Fruit fly (Drosophila melanogaster) whole organism, embryonic: ENCODE measurements around the gene GstZ1.
A peak's percentile ranks its signal among the peaks of the same experiment; 100 is the strongest.

Source experiments
- Adf1 ChIP-seq: fragments of 200-800 bp; sonication (Bioruptor generic); IDR thresholded peaks from 2 replicates; pipeline ENCODE4 v1.3.6; 2022; ENCODE audit warnings: missing biosample characterization, missing genetic modification characterization
- Atf6 ChIP-seq: fragments of 200-800 bp; sonication (Bioruptor generic); IDR thresholded peaks from 2 replicates; pipeline ENCODE4 v1.3.6; 2022; ENCODE audit warnings: missing biosample characterization, missing genetic modification characterization
- BEAF-32 ChIP-seq: fragments of 200-800 bp; sonication (Bioruptor generic); optimal IDR thresholded peaks from 3 replicates; lab custom pipeline; 2017; ENCODE audit warnings: missing biosample characterization, missing genetic modification characterization, mild to moderate bottlenecking, moderate library complexity, missing genetic modification reagents
- BtbVII ChIP-seq: fragments of 200-800 bp; sonication (Bioruptor generic); optimal IDR thresholded peaks from 3 replicates; lab custom pipeline; 2017; ENCODE audit warnings: missing biosample characterization, mild to moderate bottlenecking, missing genetic modification characterization
- CG10267 ChIP-seq: fragments of 200-800 bp; sonication (Bioruptor generic); optimal IDR thresholded peaks from 2 replicates; lab custom pipeline; 2018; ENCODE audit warnings: missing biosample characterization, mild to moderate bottlenecking, missing genetic modification characterization, moderate library complexity
- CG10274 ChIP-seq: fragments of 200-800 bp; sonication (Bioruptor generic); optimal IDR thresholded peaks from 3 replicates; lab custom pipeline; 2017; ENCODE audit warnings: missing biosample characterization, mild to moderate bottlenecking, missing genetic modification characterization
- CG13894 ChIP-seq: fragments of 200-800 bp; sonication (Bioruptor generic); optimal IDR thresholded peaks from 3 replicates; lab custom pipeline; 2018; ENCODE audit warnings: missing biosample characterization, mild to moderate bottlenecking, missing genetic modification characterization, moderate library complexity
- CG14860 ChIP-seq: fragments of 200-800 bp; sonication (Bioruptor generic); IDR thresholded peaks from 3 replicates; pipeline ENCODE4 v1.3.6; 2022; ENCODE audit warnings: missing biosample characterization, missing genetic modification characterization; ENCODE audit not compliant: partially characterized antibody
- CG15479 ChIP-seq: fragments of 200-800 bp; sonication (Bioruptor generic); optimal IDR thresholded peaks from 3 replicates; lab custom pipeline; 2019; ENCODE audit warnings: missing biosample characterization, mild to moderate bottlenecking, missing genetic modification characterization, moderate library complexity
- CG2678 ChIP-seq: fragments of 200-800 bp; sonication (Bioruptor generic); optimal IDR thresholded peaks from 3 replicates; lab custom pipeline; 2019; ENCODE audit warnings: missing biosample characterization, mild to moderate bottlenecking, missing genetic modification characterization, moderate library complexity
- CG2712 ChIP-seq: fragments of 200-800 bp; optimal IDR thresholded peaks from 3 replicates; lab custom pipeline; 2019; ENCODE audit warnings: missing biosample characterization, mild to moderate bottlenecking, missing genetic modification characterization, moderate library complexity
- CG3726 ChIP-seq: fragments of 200-800 bp; sonication (Bioruptor generic); IDR thresholded peaks from 3 replicates; pipeline ENCODE4, ENCODE4 v1.3.6; 2022; ENCODE audit warnings: missing biosample characterization, missing genetic modification characterization
- CG4404 ChIP-seq: fragments of 200-800 bp; sonication (Bioruptor generic); IDR thresholded peaks from 2 replicates; pipeline ENCODE4 v1.3.6; 2022; ENCODE audit warnings: missing biosample characterization, missing genetic modification characterization
- CG4617 ChIP-seq: fragments of 200-800 bp; sonication (Bioruptor generic); optimal IDR thresholded peaks from 3 replicates; lab custom pipeline; 2016; ENCODE audit warnings: missing biosample characterization, missing genetic modification characterization, borderline replicate concordance
- CG4820 ChIP-seq: fragments of 200-800 bp; sonication (Bioruptor generic); optimal IDR thresholded peaks from 3 replicates; lab custom pipeline; 2016; ENCODE audit warnings: missing biosample characterization, missing genetic modification characterization
- CG5953 ChIP-seq: fragments of 200-800 bp; sonication (Bioruptor generic); IDR thresholded peaks from 2 replicates; pipeline ENCODE4 v1.3.6; 2022; ENCODE audit warnings: missing biosample characterization, missing genetic modification characterization
- CG6689 ChIP-seq: fragments of 200-800 bp; sonication (Bioruptor generic); IDR thresholded peaks from 2 replicates; pipeline ENCODE4 v1.3.6; 2022; ENCODE audit warnings: missing biosample characterization, missing genetic modification characterization
- CG7928 ChIP-seq: fragments of 200-800 bp; sonication (Bioruptor generic); optimal IDR thresholded peaks from 2 replicates; lab custom pipeline; 2017; ENCODE audit warnings: missing biosample characterization, mild to moderate bottlenecking, missing genetic modification characterization
- CG8281 ChIP-seq: fragments of 200-800 bp; sonication (Bioruptor generic); optimal IDR thresholded peaks from 2 replicates; lab custom pipeline; 2018; ENCODE audit warnings: missing biosample characterization, mild to moderate bottlenecking, missing genetic modification characterization, moderate library complexity
- CG8478 ChIP-seq: fragments of >200 bp; optimal IDR thresholded peaks from 2 replicates; lab custom pipeline; 2018
- Doc2 ChIP-seq: fragments of 200-800 bp; sonication (Bioruptor generic); IDR thresholded peaks from 2 replicates; pipeline ENCODE4 v1.3.6; 2022; ENCODE audit warnings: missing biosample characterization, missing genetic modification characterization
- Hmx ChIP-seq: fragments of 200-800 bp; sonication (Bioruptor generic); optimal IDR thresholded peaks from 2 replicates; lab custom pipeline; 2016; ENCODE audit warnings: missing biosample characterization, missing genetic modification characterization
- Hr78 ChIP-seq, 2 experiments: fragments of 200-800 bp in 1 of 2; fragments of >200 bp in 1 of 2; sonication (Bioruptor generic) in 1 of 2; optimal IDR thresholded peaks; 2 replicates each; lab custom pipeline; 2017 to 2019; ENCODE audit warnings: missing biosample characterization in 2 of 2, missing genetic modification characterization in 2 of 2, mild to moderate bottlenecking in 1 of 2, moderate library complexity in 1 of 2
- Hsf ChIP-seq: fragments of 200-800 bp; sonication (Bioruptor generic); optimal IDR thresholded peaks from 3 replicates; lab custom pipeline; 2016; ENCODE audit warnings: missing biosample characterization, missing genetic modification characterization
- MBD-R2 ChIP-seq: fragments of 200-800 bp; sonication (Bioruptor generic); IDR thresholded peaks from 2 replicates; pipeline ENCODE4 v1.3.6; 2022; ENCODE audit warnings: missing biosample characterization, missing genetic modification characterization
- Med ChIP-seq: fragments of 200-800 bp; sonication (Bioruptor generic); peaks from one replicate; lab custom pipeline; 2016; ENCODE audit warnings: missing biosample characterization, missing genetic modification characterization, mild to moderate bottlenecking, inconsistent platforms, moderate library complexity
- Pdp1 ChIP-seq, 2 experiments: fragments of 200-800 bp; sonication (Bioruptor generic); optimal IDR thresholded peaks; 3 replicates each; lab custom pipeline; 2016; ENCODE audit warnings: missing biosample characterization in 2 of 2, missing genetic modification characterization in 2 of 2, mild to moderate bottlenecking in 1 of 2, moderate library complexity in 1 of 2
- Usf ChIP-seq: fragments of 200-800 bp; sonication (Bioruptor generic); optimal IDR thresholded peaks from 2 replicates; lab custom pipeline; 2017; ENCODE audit warnings: missing genotype, missing biosample characterization, missing genetic modification characterization
- caup ChIP-seq: fragments of 200-800 bp; sonication (Bioruptor generic); optimal IDR thresholded peaks from 3 replicates; lab custom pipeline; 2017; ENCODE audit warnings: missing biosample characterization, mild to moderate bottlenecking, missing genetic modification characterization, moderate library complexity; ENCODE audit not compliant: severe bottlenecking
- cg ChIP-seq: fragments of 200-800 bp; sonication (Bioruptor generic); optimal IDR thresholded peaks from 3 replicates; lab custom pipeline; 2019; ENCODE audit warnings: missing biosample characterization, mild to moderate bottlenecking, missing genetic modification characterization, moderate library complexity
- ci ChIP-seq: fragments of 200-800 bp; sonication (Bioruptor generic); IDR thresholded peaks from 3 replicates; pipeline ENCODE4 v1.3.6; 2022; ENCODE audit warnings: missing biosample characterization, missing genetic modification characterization
- dmrt99B ChIP-seq: fragments of 200-800 bp; sonication (Bioruptor generic); optimal IDR thresholded peaks from 2 replicates; lab custom pipeline; 2018; ENCODE audit warnings: missing biosample characterization, mild to moderate bottlenecking, missing genetic modification characterization, moderate library complexity
- eve ChIP-seq, 2 experiments: fragments of >200 bp; optimal IDR thresholded peaks; 2 replicates each; lab custom pipeline; 2017; ENCODE audit warnings: missing biosample characterization in 2 of 2, missing genetic modification characterization in 2 of 2
- ewg ChIP-seq: fragments of 200-800 bp; sonication (Bioruptor generic); optimal IDR thresholded peaks from 3 replicates; lab custom pipeline; 2017; ENCODE audit warnings: mild to moderate bottlenecking, missing biosample characterization, missing genetic modification reagents, missing genetic modification characterization
- gsb ChIP-seq: fragments of 200-800 bp; sonication (Bioruptor generic); IDR thresholded peaks from 2 replicates; pipeline ENCODE4 v1.3.6; 2022; ENCODE audit warnings: missing biosample characterization, missing genetic modification characterization
- knrl ChIP-seq: fragments of 200-800 bp; sonication (Bioruptor generic); IDR thresholded peaks from 3 replicates; pipeline ENCODE4 v1.3.6; 2022; ENCODE audit warnings: missing biosample characterization, missing genetic modification characterization; ENCODE audit not compliant: partially characterized antibody
- lab ChIP-seq: fragments of 200-800 bp; sonication (Bioruptor generic); optimal IDR thresholded peaks from 3 replicates; lab custom pipeline; 2017; ENCODE audit warnings: missing biosample characterization, missing genetic modification characterization, mild to moderate bottlenecking, moderate library complexity, missing genetic modification reagents
- lola ChIP-seq, 3 experiments: fragments of >200 bp in 2 of 3; fragments of 200-800 bp in 1 of 3; sonication (Bioruptor generic) in 1 of 3; optimal IDR thresholded peaks; 2 replicates each; lab custom pipeline; 2017 to 2019; ENCODE audit warnings: missing biosample characterization in 3 of 3, missing genetic modification characterization in 3 of 3, mild to moderate bottlenecking in 1 of 3, moderate library complexity in 1 of 3
- luna ChIP-seq: fragments of 200-800 bp; sonication (Bioruptor generic); optimal IDR thresholded peaks from 2 replicates; lab custom pipeline; 2016; ENCODE audit warnings: missing biosample characterization, missing genetic modification characterization
- pfk ChIP-seq: fragments of 200-800 bp; sonication (Bioruptor generic); optimal IDR thresholded peaks from 2 replicates; lab custom pipeline; 2018; ENCODE audit warnings: missing biosample characterization, mild to moderate bottlenecking, missing genetic modification characterization, moderate library complexity
- psq ChIP-seq: fragments of 200-800 bp; sonication (Bioruptor generic); optimal IDR thresholded peaks from 2 replicates; lab custom pipeline; 2017; ENCODE audit warnings: missing biosample characterization, missing genetic modification characterization
- pzg ChIP-seq: fragments of 200-800 bp; sonication (Bioruptor generic); optimal IDR thresholded peaks from 3 replicates; lab custom pipeline; 2018; ENCODE audit warnings: missing biosample characterization, mild to moderate bottlenecking, missing genetic modification characterization, moderate library complexity
- sens-2 ChIP-seq: fragments of 200-800 bp; sonication (Bioruptor generic); IDR thresholded peaks from 2 replicates; pipeline ENCODE4 v1.3.6; 2022; ENCODE audit warnings: missing biosample characterization, missing genetic modification characterization
- sob ChIP-seq: fragments of 200-800 bp; sonication (Bioruptor generic); IDR thresholded peaks from 2 replicates; pipeline ENCODE4 v1.3.6; 2022; ENCODE audit warnings: missing biosample characterization, missing genetic modification characterization
- tin ChIP-seq: fragments of 200-800 bp; sonication (Bioruptor generic); optimal IDR thresholded peaks from 3 replicates; lab custom pipeline; 2016; ENCODE audit warnings: missing biosample characterization, missing genetic modification characterization
- tll ChIP-seq, 2 experiments: fragments of 200-800 bp in 1 of 2; fragments of >200 bp in 1 of 2; sonication (Bioruptor generic) in 1 of 2; optimal IDR thresholded peaks; 2 replicates each; lab custom pipeline; 2017 to 2019; ENCODE audit warnings: missing biosample characterization in 2 of 2, missing genetic modification characterization in 2 of 2, mild to moderate bottlenecking in 1 of 2, moderate library complexity in 1 of 2
- zen2 ChIP-seq: fragments of 200-800 bp; sonication (Bioruptor generic); IDR thresholded peaks from 3 replicates; pipeline ENCODE4 v1.3.6; 2022; ENCODE audit warnings: missing biosample characterization, missing genetic modification characterization; ENCODE audit not compliant: partially characterized antibody

GstZ1 gene

DNA sequence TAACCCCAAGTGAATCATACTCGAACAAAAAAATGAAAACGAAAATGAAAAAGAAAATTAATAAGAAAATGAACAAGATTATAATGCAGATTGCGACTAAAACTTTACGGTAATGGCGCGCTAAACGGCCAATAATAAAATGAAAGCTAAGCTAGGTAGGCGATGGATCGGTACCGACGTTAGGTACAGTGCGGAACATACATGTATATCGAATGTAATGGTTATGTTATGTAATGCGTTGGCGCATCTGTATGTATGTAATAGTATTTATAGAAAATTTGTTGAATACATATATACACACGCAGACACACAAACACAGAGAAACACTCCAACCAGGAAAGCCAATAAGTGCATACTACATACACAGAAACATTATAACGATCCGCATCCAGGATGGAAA is 1.4 kb downstream of the GstZ1 start (continued):
- TF ChIP-seq Usf (no peak), Hmx (GFP tag; lab: Kevin White, UChicago) (no peak), CG15479 (GFP tag; lab: Kevin White, UChicago) (no peak), lola (GFP tag; optimal IDR thresholded peaks at IDR 0.05; lab: Kevin White, UChicago) (peak in 1 of 3 experiments; percentile 1), CG6689 (GFP tag; lab: Robert Waterston, UW) (no peak), caup (GFP tag; lab: Kevin White, UChicago) (no peak), tll (GFP tag; optimal IDR thresholded peaks at IDR 0.05; lab: Kevin White, UChicago) (no peak), Doc2 (GFP tag; lab: Robert Waterston, UW) (no peak), CG2712 (tag; lab: Kevin White, UChicago) (no peak), Hsf (GFP tag; lab: Kevin White, UChicago) (no peak), pzg (GFP tag; lab: Kevin White, UChicago) (no peak), BtbVII (GFP tag; lab: Kevin White, UChicago) (no peak), CG14860 (GFP tag; lab: Robert Waterston, UW) (no peak), knrl (GFP tag; lab: Robert Waterston, UW) (no peak), eve (GFP tag; optimal IDR thresholded peaks at IDR 0.05; lab: Kevin White, UChicago) (no peak), ewg (GFP tag; lab: Kevin White, UChicago) (no peak), dmrt99B (tag; lab: Kevin White, UChicago) (no peak)

- TF ChIP-seq CG4617 (GFP tag; lab: Kevin White, UChicago) (no peak), CG13894 (peak; percentile 26), CG8478 (no peak), BEAF-32 (GFP tag; lab: Kevin White, UChicago) (no peak), sob (GFP tag; lab: Robert Waterston, UW) (peak; percentile 12; the same call in 1 of the 2 replicates), Hr78 (GFP tag; optimal IDR thresholded peaks at IDR 0.05; lab: Kevin White, UChicago) (no peak), luna (GFP tag; lab: Kevin White, UChicago) (peak; percentile 7), eve (GFP tag; optimal IDR thresholded peaks at IDR 0.05; lab: Kevin White, UChicago) (peak in 1 of 2 experiments; percentile 49), gsb (GFP tag; lab: Robert Waterston, UW) (no peak), ci (GFP tag; lab: Robert Waterston, UW) (peak; percentile 37; the same call in 1 of the 3 replicates), Pdp1 (GFP tag; optimal IDR thresholded peaks at IDR 0.05; lab: Kevin White, UChicago) (peak in 1 of 2 experiments; percentile 13), lab (GFP tag; lab: Kevin White, UChicago) (peak; percentile 13), CG4820 (GFP tag; lab: Kevin White, UChicago) (no peak), cg (GFP tag; lab: Kevin White, UChicago) (peak; percentile 72), sens-2 (no peak), Atf6 (GFP tag; lab: Robert Waterston, UW) (0 out of 2 replicates have a peak, but pooled peaks have one; percentile 11), zen2 (0 out of 3 replicates have a peak, but pooled peaks have one; percentile 22), CG8281 (tag; lab: Kevin White, UChicago) (peak; percentile 97)
These were observed 5.7 kb downstream of the GstZ1 start for dm6 chr3R:9450672-9451071.

DNA sequence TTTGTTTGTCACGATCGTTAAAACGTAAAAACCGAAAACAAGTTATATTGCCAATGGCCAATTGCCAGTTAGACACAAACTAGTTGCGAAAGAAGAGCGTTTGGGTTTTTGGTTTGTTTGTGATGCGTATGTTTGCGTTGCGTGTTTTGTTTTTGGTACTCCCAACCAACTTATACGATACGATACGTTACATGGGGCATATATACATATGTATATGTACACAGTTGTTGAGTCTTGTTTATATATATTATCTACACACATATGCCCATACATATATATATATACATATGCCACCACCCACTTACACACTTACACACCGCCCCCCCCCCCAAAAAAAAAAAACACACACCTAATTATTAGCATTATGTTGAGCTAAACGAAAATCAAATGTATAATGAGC is 8.0 kb downstream of the GstZ1 start:
- TF ChIP-seq zen2 (no peak), Adf1 (no peak), pfk (GFP tag; lab: Kevin White, UChicago) (peak; percentile 4), CG5953 (GFP tag; lab: Robert Waterston, UW) (no peak), CG7928 (GFP tag; lab: Kevin White, UChicago) (no peak), CG10274 (GFP tag; lab: Kevin White, UChicago) (no peak), CG4404 (GFP tag; lab: Robert Waterston, UW) (no peak), psq (GFP tag; lab: Kevin White, UChicago) (no peak), Med (GFP tag; lab: Kevin White, UChicago) (peak; percentile 58), CG10267 (tag; lab: Kevin White, UChicago) (no peak), MBD-R2 (GFP tag; lab: Robert Waterston, UW) (no peak), ci (GFP tag; lab: Robert Waterston, UW) (no peak; the same call in 2 of the 3 replicates), CG3726 (no peak), tin (GFP tag; lab: Kevin White, UChicago) (no peak), CG2678 (tag; lab: Kevin White, UChicago) (peak; percentile 47)
